Worm (Caenorhabditis elegans): Measurements from ENCODE around the gene btf-1.

ce11 chrII:13174435-13174834 is 25.5 kb upstream of the btf-1 start:
- TF ChIP-seq Y22D7AL.16 (tag; optimal IDR thresholded peaks at IDR 0.05) (no peak), ceh-45 (GFP tag; IDR thresholded peaks at IDR 0.05) (no peak), ceh-2 (tag; optimal IDR thresholded peaks at IDR 0.05) (no peak), sox-4 (tag; optimal IDR thresholded peaks at IDR 0.05) (no peak), tbx-7 (tag; optimal IDR thresholded peaks at IDR 0.05) (no peak), ceh-30 (tag; optimal IDR thresholded peaks at IDR 0.05) (no peak), odd-2 (tag; optimal IDR thresholded peaks at IDR 0.05) (no peak)
